Fruit fly (Drosophila melanogaster) whole organism: ENCODE results near the gene Orc5.

Source experiments
- CG8478 ChIP-seq: fragments of >200 bp; optimal IDR thresholded peaks from 2 replicates; lab custom pipeline; 2018; ENCODE audit warnings: inconsistent platforms
- Dll ChIP-seq: fragments of >200 bp; optimal IDR thresholded peaks from 2 replicates; lab custom pipeline; 2017
- EcR ChIP-seq, 2 experiments: fragments of >200 bp; optimal IDR thresholded peaks; 2 replicates each; lab custom pipeline; 2017; ENCODE audit warnings: missing biosample characterization in 2 of 2, missing genetic modification characterization in 2 of 2, missing genetic modification reagents in 2 of 2
- pan ChIP-seq: fragments of >200 bp; optimal IDR thresholded peaks from 2 replicates; lab custom pipeline; 2017
- psq ChIP-seq: fragments of >200 bp; optimal IDR thresholded peaks from 2 replicates; lab custom pipeline; 2017
- usp ChIP-seq: fragments of >200 bp; optimal IDR thresholded peaks from 2 replicates; lab custom pipeline; 2017; ENCODE audit warnings: missing biosample characterization, missing genetic modification characterization, mixed read lengths

- TF ChIP-seq usp (GFP tag; lab: Kevin White, UChicago) (no peak), pan (no peak), EcR (GFP tag; optimal IDR thresholded peaks at IDR 0.05; lab: Kevin White, UChicago) (no peak), psq (lab: Kevin White, UChicago) (no peak), CG8478 (lab: Kevin White, UChicago) (no peak), Dll (lab: Kevin White, UChicago) (no peak)
Measured at dm6 chr2L:13813156-13813555, 16.5 kb upstream of the Orc5 start, which contains the start of gene CG16888.
